Fruit fly (Drosophila melanogaster) whole organism, adult: ENCODE results near the gene CG15646.

Experiments used
- CG11617 ChIP-seq: fragments of 200-800 bp; sonication (Bioruptor generic); optimal IDR thresholded peaks from 2 replicates; lab custom pipeline; 2017; ENCODE audit warnings: mild to moderate bottlenecking, missing biosample characterization, missing genetic modification reagents, missing genetic modification characterization
- CG12768 ChIP-seq: fragments of 200-800 bp; sonication (Bioruptor generic); optimal IDR thresholded peaks from 2 replicates; lab custom pipeline; 2017; ENCODE audit warnings: missing biosample characterization, missing genetic modification characterization, mild to moderate bottlenecking, moderate library complexity, missing genetic modification reagents
- CG14711 ChIP-seq: fragments of 200-800 bp; sonication (Bioruptor generic); optimal IDR thresholded peaks from 2 replicates; lab custom pipeline; 2018; ENCODE audit warnings: missing biosample characterization, mild to moderate bottlenecking, missing genetic modification characterization, moderate library complexity
- CG1620 ChIP-seq: fragments of 200-800 bp; sonication (Bioruptor generic); optimal IDR thresholded peaks from 2 replicates; lab custom pipeline; 2016; ENCODE audit warnings: missing biosample characterization, missing genetic modification characterization
- CG33017 ChIP-seq: fragments of 200-800 bp; sonication (Bioruptor generic); optimal IDR thresholded peaks from 2 replicates; lab custom pipeline; 2018; ENCODE audit warnings: missing biosample characterization, mild to moderate bottlenecking, missing genetic modification characterization, moderate library complexity
- CG5204 ChIP-seq: fragments of 200-800 bp; sonication (Bioruptor generic); optimal IDR thresholded peaks from 2 replicates; lab custom pipeline; 2016; ENCODE audit warnings: missing biosample characterization, missing genetic modification characterization
- CG7045 ChIP-seq: fragments of 200-800 bp; sonication (Bioruptor generic); optimal IDR thresholded peaks from 2 replicates; lab custom pipeline; 2017; ENCODE audit warnings: missing biosample characterization, mild to moderate bottlenecking, missing genetic modification characterization
- CG7101 ChIP-seq: fragments of 200-800 bp; sonication (Bioruptor generic); optimal IDR thresholded peaks from 2 replicates; lab custom pipeline; 2018; ENCODE audit warnings: missing biosample characterization, mild to moderate bottlenecking, missing genetic modification characterization, moderate library complexity
- Clk ChIP-seq: fragments of 200-800 bp; sonication (Bioruptor generic); optimal IDR thresholded peaks from 2 replicates; lab custom pipeline; 2017; ENCODE audit warnings: missing biosample characterization, missing genetic modification characterization
- Crg-1 ChIP-seq: fragments of 200-800 bp; sonication (Bioruptor generic); optimal IDR thresholded peaks from 2 replicates; lab custom pipeline; 2016; ENCODE audit warnings: missing biosample characterization, missing genetic modification characterization
- Hr96 ChIP-seq: fragments of 200-800 bp; sonication (Bioruptor generic); optimal IDR thresholded peaks from 2 replicates; lab custom pipeline; 2016; ENCODE audit warnings: missing biosample characterization, missing genetic modification characterization
- Mnt ChIP-seq: fragments of 200-800 bp; sonication (Bioruptor generic); optimal IDR thresholded peaks from 2 replicates; lab custom pipeline; 2016; ENCODE audit warnings: missing biosample characterization, mild to moderate bottlenecking, missing genetic modification characterization
- bab1 ChIP-seq: fragments of 200-800 bp; sonication (Bioruptor generic); optimal IDR thresholded peaks from 3 replicates; lab custom pipeline; 2019; ENCODE audit warnings: missing biosample characterization, mild to moderate bottlenecking, missing genetic modification characterization, moderate library complexity
- cic ChIP-seq: fragments of 200-800 bp; sonication (Bioruptor generic); optimal IDR thresholded peaks from 2 replicates; lab custom pipeline; 2017; ENCODE audit warnings: missing biosample characterization, mild to moderate bottlenecking, missing genetic modification characterization, moderate library complexity
- cnc ChIP-seq, 2 experiments: fragments of >200 bp; optimal IDR thresholded peaks; 2 replicates each; lab custom pipeline; 2017
- kay ChIP-seq: fragments of 200-800 bp; sonication (Bioruptor generic); peaks from one replicate; lab custom pipeline; 2016; ENCODE audit warnings: missing biosample characterization, missing genetic modification characterization, borderline replicate concordance
- ovo ChIP-seq: fragments of 200-800 bp; sonication (Bioruptor generic); optimal IDR thresholded peaks from 2 replicates; lab custom pipeline; 2016; ENCODE audit warnings: missing biosample characterization, missing genetic modification characterization
- pad ChIP-seq: fragments of 200-800 bp; sonication (Bioruptor generic); optimal IDR thresholded peaks from 3 replicates; lab custom pipeline; 2017; ENCODE audit warnings: missing biosample characterization, missing genetic modification characterization, mild to moderate bottlenecking, moderate library complexity, missing genetic modification reagents
- tj ChIP-seq: fragments of 200-800 bp; sonication (Bioruptor generic); optimal IDR thresholded peaks from 3 replicates; lab custom pipeline; 2017; ENCODE audit warnings: missing biosample characterization, mild to moderate bottlenecking, missing genetic modification characterization, moderate library complexity
- toe ChIP-seq: fragments of 200-800 bp; sonication (Bioruptor generic); optimal IDR thresholded peaks from 2 replicates; lab custom pipeline; 2016; ENCODE audit warnings: missing biosample characterization, missing genetic modification characterization

CG15646 gene

dm6 chrX:15671026-15671563 lies at the start of gene CG15646:
CG15646 (minus strand) TSS chrX:15671029.
- TF ChIP-seq CG11617 (no peak), CG33017 (no peak), tj (GFP tag; lab: Kevin White, UChicago) (no peak), CG12768 (GFP tag; lab: Kevin White, UChicago) (no peak), cnc (optimal IDR thresholded peaks at IDR 0.05; lab: Kevin White, UChicago) (no peak), Mnt (GFP tag; lab: Kevin White, UChicago) (no peak), ovo (GFP tag; lab: Kevin White, UChicago) (no peak), pad (GFP tag; lab: Kevin White, UChicago) (no peak), CG7045 (no peak), CG14711 (tag; lab: Kevin White, UChicago) (no peak), cic (GFP tag; lab: Kevin White, UChicago) (no peak), kay (GFP tag; lab: Kevin White, UChicago) (no peak), CG1620 (GFP tag; lab: Kevin White, UChicago) (no peak)

DNA sequence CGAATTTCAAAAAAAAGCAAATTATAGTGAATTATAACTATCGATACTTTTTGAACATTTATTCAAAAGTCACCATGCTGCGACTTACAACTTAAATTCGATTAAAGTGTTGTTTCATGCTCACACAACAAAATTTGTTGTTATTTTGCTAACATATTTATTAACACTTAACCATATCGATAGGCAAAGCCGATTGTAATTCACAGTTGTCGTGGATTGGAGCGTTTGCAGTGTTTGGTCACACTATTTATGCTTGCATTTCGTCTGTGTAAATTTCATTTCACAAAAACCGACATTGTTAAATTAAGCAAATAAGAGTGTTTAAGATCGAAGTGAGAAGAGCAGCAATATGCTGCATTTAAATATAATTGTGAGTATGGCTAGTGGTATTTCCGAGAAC lies 41.6 kb upstream of the CG15646 start, which contains the start of gene HUWE1:
Gene HUWE1 (plus strand): TSS at position 220 of the 400 bp plus-strand sequence.
- TF ChIP-seq Hr96 (GFP tag; lab: Kevin White, UChicago) (no peak), CG1620 (GFP tag; lab: Kevin White, UChicago) (peak; percentile 48), cnc (optimal IDR thresholded peaks at IDR 0.05; lab: Kevin White, UChicago) (no peak), CG33017 (no peak), CG11617 (peak; percentile 60), CG7101 (tag; lab: Kevin White, UChicago) (peak; percentile 63), tj (GFP tag; lab: Kevin White, UChicago) (peak; percentile 13), CG7045 (no peak), Mnt (GFP tag; lab: Kevin White, UChicago) (peak; percentile 73), kay (GFP tag; lab: Kevin White, UChicago) (no peak), CG14711 (tag; lab: Kevin White, UChicago) (peak; percentile 22), Clk (GFP tag; lab: Kevin White, UChicago) (no peak), ovo (GFP tag; lab: Kevin White, UChicago) (no peak), CG12768 (GFP tag; lab: Kevin White, UChicago) (no peak), pad (GFP tag; lab: Kevin White, UChicago) (peak; percentile 36), bab1 (GFP tag; lab: Kevin White, UChicago) (peak; percentile 59), Crg-1 (GFP tag; lab: Kevin White, UChicago) (no peak), toe (GFP tag; lab: Kevin White, UChicago) (no peak), cic (GFP tag; lab: Kevin White, UChicago) (no peak), CG5204 (GFP tag; lab: Kevin White, UChicago) (no peak)

DNA sequence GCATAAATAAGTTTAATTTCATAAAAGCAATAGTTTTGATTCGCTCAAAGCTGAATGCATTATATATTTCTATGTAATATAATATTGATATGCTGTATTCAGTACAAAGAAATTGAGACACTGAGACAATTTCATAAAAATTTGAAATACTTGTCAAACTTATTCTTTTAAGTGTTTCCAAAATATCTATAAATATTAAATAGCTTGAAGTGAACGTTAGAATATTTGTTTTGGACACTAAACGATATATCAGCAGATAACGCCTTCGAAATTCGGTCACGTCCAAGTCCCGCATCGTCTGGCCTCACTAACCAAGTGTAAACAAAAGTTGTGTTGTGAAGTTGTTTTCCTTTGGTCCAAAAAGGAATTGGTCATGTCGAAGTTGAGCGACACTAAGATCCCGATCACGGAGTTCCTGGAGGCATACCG lies 39.9 kb upstream of the CG15646 start:
- peak; percentile 14 for TF ChIP-seq Mnt (GFP tag; lab: Kevin White, UChicago)
- TF ChIP-seq CG14711 (tag; lab: Kevin White, UChicago), result no peak

DNA sequence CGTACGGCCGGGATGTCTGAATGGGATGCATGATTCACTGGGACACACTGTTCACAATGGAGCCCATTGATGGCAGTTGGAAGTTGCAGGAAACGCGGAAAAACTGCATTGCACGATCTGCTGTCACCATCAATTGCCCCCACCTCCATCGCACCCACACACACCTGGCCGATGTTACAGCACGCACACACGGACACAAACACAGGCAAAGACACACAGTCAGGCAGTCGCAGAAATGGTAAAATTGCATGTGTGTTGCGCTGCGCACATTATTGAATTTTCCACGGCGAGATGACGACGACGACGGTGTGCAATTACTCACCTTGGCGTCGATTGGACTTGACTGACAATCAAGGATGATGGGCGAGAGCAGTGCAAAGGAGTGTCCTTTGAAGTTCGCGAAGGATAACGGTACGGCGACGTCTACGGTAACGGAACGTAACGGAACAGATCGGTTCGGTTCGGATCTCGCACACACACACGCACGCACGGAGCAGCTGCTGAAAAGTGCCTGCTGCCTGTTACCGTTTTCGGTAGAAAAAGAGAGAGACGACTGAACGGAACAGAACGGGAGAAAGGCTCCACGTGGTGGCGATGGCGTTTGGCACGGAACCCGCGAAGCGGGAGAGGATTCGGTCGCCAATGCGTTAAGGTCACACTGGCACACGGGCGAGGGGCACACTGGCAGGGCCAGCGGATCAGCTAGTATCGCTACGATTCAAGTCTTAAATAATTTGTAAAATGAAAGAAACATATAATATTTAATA lies 39.3 kb upstream of the CG15646 start, which contains the start of the genes CG9281 and CG15601:
Gene CG9281 (minus strand): TSS at position 556 of the 767 bp plus-strand sequence.
Gene CG15601 (plus strand): TSS at position 664 of the 767 bp plus-strand sequence.
- peak; percentile 41 for TF ChIP-seq pad (GFP tag; lab: Kevin White, UChicago)
- TF ChIP-seq Mnt (GFP tag; lab: Kevin White, UChicago), result peak; percentile 99
- TF ChIP-seq CG11617, result peak; percentile 16
- peak; percentile 83 for TF ChIP-seq tj (GFP tag; lab: Kevin White, UChicago)
- no peak for TF ChIP-seq CG14711 (tag; lab: Kevin White, UChicago)
- TF ChIP-seq cic (GFP tag; lab: Kevin White, UChicago), result peak; percentile 43
- TF ChIP-seq CG12768 (GFP tag; lab: Kevin White, UChicago), result no peak
- TF ChIP-seq ovo (GFP tag; lab: Kevin White, UChicago), result peak; percentile 99

DNA sequence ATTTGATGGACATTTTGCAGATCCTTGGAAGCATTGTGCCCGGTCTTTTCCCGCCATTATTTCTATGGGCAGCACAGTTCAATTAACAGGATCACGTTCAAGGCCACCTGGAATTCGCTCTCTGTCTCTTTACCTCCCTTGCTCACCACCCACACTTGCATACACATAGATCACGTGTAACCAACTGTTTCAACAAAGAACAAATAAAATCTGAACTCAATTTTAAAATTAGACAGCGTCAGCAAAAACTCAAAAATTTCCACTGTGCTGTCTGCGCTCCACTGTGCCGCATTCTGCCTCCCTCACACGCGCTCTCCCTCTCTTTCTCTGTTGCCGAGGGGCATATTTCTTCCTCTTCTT lies 38.8 kb upstream of the CG15646 start:
- TF ChIP-seq tj (GFP tag; lab: Kevin White, UChicago), result peak; percentile 90
- no peak for TF ChIP-seq pad (GFP tag; lab: Kevin White, UChicago)

DNA sequence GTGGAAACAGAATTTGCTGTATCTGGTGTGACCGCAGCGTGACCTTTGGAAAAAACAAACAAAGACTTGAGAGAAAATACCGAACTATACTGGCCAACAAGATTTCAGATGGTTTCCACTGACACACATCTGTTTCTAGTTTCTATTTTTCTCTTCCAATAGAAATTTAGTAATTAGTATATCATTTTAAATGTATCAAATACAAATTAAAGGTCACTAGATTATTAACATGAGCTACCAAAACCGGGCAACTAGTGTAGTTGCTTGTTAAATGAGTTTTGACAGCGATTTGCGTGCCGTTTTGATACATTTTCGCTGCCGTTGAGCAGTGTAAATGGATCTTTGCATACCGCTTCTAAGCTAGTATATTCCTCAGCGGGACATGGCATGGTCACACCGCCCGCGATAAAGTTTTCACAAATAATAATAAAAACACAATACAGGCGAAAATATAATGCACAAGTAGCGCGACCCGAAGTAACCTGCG lies 32.9 kb upstream of the CG15646 start, which contains the start of the genes Pis and Hap40:
Gene Pis (minus strand): TSS at position 51 of the 487 bp plus-strand sequence.
Gene Hap40 (plus strand): TSS at position 406 of the 487 bp plus-strand sequence.
- peak; percentile 71 for TF ChIP-seq Mnt (GFP tag; lab: Kevin White, UChicago)
- TF ChIP-seq CG7101 (tag; lab: Kevin White, UChicago), result peak; percentile 73
- no peak for TF ChIP-seq kay (GFP tag; lab: Kevin White, UChicago)
- TF ChIP-seq Crg-1 (GFP tag; lab: Kevin White, UChicago), result peak; percentile 61
- peak; percentile 60 for TF ChIP-seq CG14711 (tag; lab: Kevin White, UChicago)
- TF ChIP-seq toe (GFP tag; lab: Kevin White, UChicago), result peak; percentile 72
- no peak for TF ChIP-seq Hr96 (GFP tag; lab: Kevin White, UChicago)
- no peak for TF ChIP-seq cnc (optimal IDR thresholded peaks at IDR 0.05; lab: Kevin White, UChicago)
- peak; percentile 10 for TF ChIP-seq CG12768 (GFP tag; lab: Kevin White, UChicago)
- no peak for TF ChIP-seq Clk (GFP tag; lab: Kevin White, UChicago)
- peak; percentile 47 for TF ChIP-seq tj (GFP tag; lab: Kevin White, UChicago)
- peak; percentile 53 for TF ChIP-seq CG7045
- no peak for TF ChIP-seq ovo (GFP tag; lab: Kevin White, UChicago)
- TF ChIP-seq pad (GFP tag; lab: Kevin White, UChicago), result peak; percentile 58
- no peak for TF ChIP-seq cic (GFP tag; lab: Kevin White, UChicago)
- no peak for TF ChIP-seq CG33017
- TF ChIP-seq CG5204 (GFP tag; lab: Kevin White, UChicago), result no peak
- peak; percentile 66 for TF ChIP-seq CG11617
- TF ChIP-seq bab1 (GFP tag; lab: Kevin White, UChicago), result peak; percentile 55
- TF ChIP-seq CG1620 (GFP tag; lab: Kevin White, UChicago), result peak; percentile 70
